Worm (Caenorhabditis elegans) whole organism, L4 larva: Measurements from ENCODE around the gene F31F6.1.

Source experiments
- F10B5.3 ChIP-seq: sonication (generic microtip); optimal IDR thresholded peaks from 2 replicates; lab custom pipeline; 2016; ENCODE audit warnings: mild to moderate bottlenecking, missing genetic modification characterization, missing compliant biosample characterization
- F44E2.7 ChIP-seq: fragments of 200-800 bp; sonication (Bioruptor generic); IDR thresholded peaks from 2 replicates; pipeline ENCODE4 v2.1.2; 2022; ENCODE audit warnings: missing genetic modification characterization, missing compliant biosample characterization
- F49E8.2 ChIP-seq: sonication (generic microtip); optimal IDR thresholded peaks from 2 replicates; lab custom pipeline; 2016; ENCODE audit warnings: missing compliant biosample characterization, mild to moderate bottlenecking, missing genetic modification characterization, borderline replicate concordance
- T20F7.1 ChIP-seq: fragments of 200-800 bp; sonication (Bioruptor generic); optimal IDR thresholded peaks from 2 replicates; lab custom pipeline; 2018; ENCODE audit warnings: mild to moderate bottlenecking, missing genetic modification characterization, missing compliant biosample characterization
- Y105C5A.15 ChIP-seq: fragments of 200-800 bp; sonication (Bioruptor generic); IDR thresholded peaks from 2 replicates; pipeline ENCODE4 v1.3.6; 2022; ENCODE audit warnings: missing genetic modification characterization, missing compliant biosample characterization
- Y48G9A.11 ChIP-seq: fragments of 200-800 bp; sonication (Bioruptor generic); IDR thresholded peaks from 2 replicates; pipeline ENCODE4 v1.3.6; 2022; ENCODE audit warnings: missing genetic modification reagents, missing genetic modification characterization, missing compliant biosample characterization
- Y75B8A.6 ChIP-seq: fragments of 200-800 bp; sonication (Bioruptor generic); IDR thresholded peaks from 2 replicates; pipeline ENCODE4 v1.3.6; 2022; ENCODE audit warnings: missing genetic modification reagents, missing genetic modification characterization, missing compliant biosample characterization
- aha-1 ChIP-seq: fragments of 150-350 bp; peaks from one replicate; lab custom pipeline; 2014; ENCODE audit warnings: missing biosample characterization, missing genetic modification characterization
- aly-2 ChIP-seq: sonication (generic microtip); optimal IDR thresholded peaks from 2 replicates; lab custom pipeline; 2018; ENCODE audit warnings: missing biosample characterization, missing genetic modification characterization
- ceh-28 ChIP-seq: fragments of 150-350 bp; optimal IDR thresholded peaks from 2 replicates; lab custom pipeline; 2014; ENCODE audit warnings: missing biosample characterization, missing genetic modification reagents, missing genetic modification characterization
- ceh-32 ChIP-seq: sonication (generic microtip); optimal IDR thresholded peaks from 2 replicates; lab custom pipeline; 2016; ENCODE audit warnings: mild to moderate bottlenecking, missing genetic modification characterization, missing compliant biosample characterization; ENCODE audit not compliant: poor library complexity
- ceh-44 ChIP-seq: fragments of 200-800 bp; sonication (Bioruptor generic); IDR thresholded peaks from 2 replicates; pipeline ENCODE4 v1.3.6; 2022; ENCODE audit warnings: missing genetic modification reagents, missing genetic modification characterization, missing compliant biosample characterization
- daf-12 ChIP-seq: fragments of 150-350 bp; optimal IDR thresholded peaks from 2 replicates; lab custom pipeline; 2014; ENCODE audit warnings: missing biosample characterization, missing genetic modification reagents, missing genetic modification characterization
- daf-16 ChIP-seq, 3 experiments: sonication (generic microtip); optimal IDR thresholded peaks; 2 replicates each; lab custom pipeline; 2016 to 2017; ENCODE audit warnings: missing genetic modification characterization in 3 of 3, missing genetic modification reagents in 3 of 3, mild to moderate bottlenecking in 2 of 3, missing compliant biosample characterization in 2 of 3, missing biosample characterization in 1 of 3, moderate library complexity in 1 of 3
- daf-8 ChIP-seq: fragments of 200-800 bp; sonication (Bioruptor generic); IDR thresholded peaks from 2 replicates; pipeline ENCODE4 v1.3.6; 2022; ENCODE audit warnings: missing genetic modification characterization, missing compliant biosample characterization
- dmd-6 ChIP-seq: fragments of 200-800 bp; sonication (Bioruptor generic); IDR thresholded peaks from 2 replicates; pipeline ENCODE4 v1.3.6; 2022; ENCODE audit warnings: missing genetic modification reagents, missing genetic modification characterization, missing compliant biosample characterization
- dve-1 ChIP-seq: sonication (generic microtip); optimal IDR thresholded peaks from 2 replicates; lab custom pipeline; 2017; ENCODE audit warnings: antibody characterized with exemption, mild to moderate bottlenecking, missing genetic modification characterization, missing compliant biosample characterization; ENCODE audit not compliant: insufficient read depth
- egl-27 ChIP-seq: sonication (generic microtip); optimal IDR thresholded peaks from 3 replicates; lab custom pipeline; 2017; ENCODE audit warnings: missing biosample characterization, missing genetic modification reagents, missing genetic modification characterization
- egl-43 ChIP-seq: fragments of 200-800 bp; sonication (Bioruptor generic); IDR thresholded peaks from 2 replicates; pipeline ENCODE4 v1.3.6; 2022; ENCODE audit warnings: missing genetic modification reagents, missing genetic modification characterization, missing compliant biosample characterization
- gei-8 ChIP-seq: fragments of 200-800 bp; sonication (Bioruptor generic); optimal IDR thresholded peaks from 2 replicates; lab custom pipeline; 2018; ENCODE audit warnings: mild to moderate bottlenecking, missing genetic modification characterization, missing compliant biosample characterization
- hif-1 ChIP-seq, 2 experiments: sonication (generic microtip); optimal IDR thresholded peaks; 2 replicates each; lab custom pipeline; 2016 to 2017; ENCODE audit warnings: missing compliant biosample characterization in 2 of 2, missing genetic modification characterization in 2 of 2, missing genetic modification reagents in 2 of 2, missing genotype in 2 of 2, mild to moderate bottlenecking in 1 of 2
- hlh-30 ChIP-seq: sonication (generic microtip); optimal IDR thresholded peaks from 2 replicates; lab custom pipeline; 2017; ENCODE audit warnings: antibody characterized with exemption, mild to moderate bottlenecking, missing genetic modification characterization, missing compliant biosample characterization; ENCODE audit not compliant: insufficient read depth
- hmg-1.1 ChIP-seq: fragments of 200-800 bp; sonication (Bioruptor generic); IDR thresholded peaks from 2 replicates; pipeline ENCODE4 v1.3.6; 2022; ENCODE audit warnings: missing genetic modification reagents, missing genetic modification characterization, missing compliant biosample characterization
- lin-29 ChIP-seq: fragments of 200-800 bp; sonication (Bioruptor generic); IDR thresholded peaks from 2 replicates; pipeline ENCODE4 v1.3.6; 2022; ENCODE audit warnings: missing genetic modification reagents, missing genetic modification characterization, missing compliant biosample characterization
- madf-5 ChIP-seq, 2 experiments: fragments of 200-800 bp; sonication (Bioruptor generic); IDR thresholded peaks; 2 replicates each; pipeline ENCODE4 v1.3.6; 2022; ENCODE audit warnings: missing compliant biosample characterization in 2 of 2, missing genetic modification characterization in 2 of 2
- madf-9 ChIP-seq: fragments of 200-800 bp; sonication (Bioruptor generic); conservative IDR thresholded peaks from 2 replicates; pipeline ENCODE4 v1.3.6; 2022; ENCODE audit warnings: missing genetic modification reagents, missing genetic modification characterization, missing compliant biosample characterization
- mep-1 ChIP-seq: fragments of 150-350 bp; sonication (generic microtip); optimal IDR thresholded peaks from 3 replicates; lab custom pipeline; 2014; ENCODE audit warnings: missing biosample characterization, missing genetic modification characterization
- mes-2 ChIP-seq: sonication (generic microtip); optimal IDR thresholded peaks from 2 replicates; lab custom pipeline; 2016; ENCODE audit warnings: missing genotype, mild to moderate bottlenecking, missing genetic modification characterization, missing compliant biosample characterization; ENCODE audit not compliant: poor library complexity, severe bottlenecking
- mxl-2 ChIP-seq: fragments of 200-800 bp; sonication (Bioruptor generic); conservative IDR thresholded peaks from 2 replicates; pipeline ENCODE4 v1.3.6; 2022; ENCODE audit warnings: missing genetic modification reagents, missing genetic modification characterization, missing compliant biosample characterization
- mxl-3 ChIP-seq: fragments of 200-800 bp; sonication (Bioruptor generic); optimal IDR thresholded peaks from 2 replicates; lab custom pipeline; 2018; ENCODE audit warnings: mild to moderate bottlenecking, missing genetic modification characterization, missing compliant biosample characterization
- nhr-10 ChIP-seq: fragments of 150-350 bp; optimal IDR thresholded peaks from 2 replicates; lab custom pipeline; 2014; ENCODE audit warnings: missing biosample characterization, missing genetic modification characterization
- nhr-102 ChIP-seq: sonication (generic microtip); optimal IDR thresholded peaks from 2 replicates; lab custom pipeline; 2016; ENCODE audit warnings: mild to moderate bottlenecking, missing genetic modification characterization, moderate library complexity, missing compliant biosample characterization
- nhr-237 ChIP-seq: sonication (generic microtip); optimal IDR thresholded peaks from 2 replicates; lab custom pipeline; 2017; ENCODE audit warnings: missing biosample characterization, missing genetic modification characterization
- nhr-25 ChIP-seq: sonication (generic microtip); optimal IDR thresholded peaks from 2 replicates; lab custom pipeline; 2017; ENCODE audit warnings: missing genetic modification characterization, mild to moderate bottlenecking, missing compliant biosample characterization, antibody characterized with exemption, moderate library complexity, borderline replicate concordance; ENCODE audit not compliant: insufficient read depth
- nhr-6 ChIP-seq: fragments of 150-350 bp; optimal IDR thresholded peaks from 2 replicates; lab custom pipeline; 2014; ENCODE audit warnings: missing biosample characterization, missing genetic modification characterization
- pha-4 ChIP-seq, 2 experiments: fragments of 150-350 bp in 1 of 2; fragments of 200-800 bp in 1 of 2; sonication (Bioruptor generic) in 1 of 2; IDR thresholded peaks in 1 of 2; optimal IDR thresholded peaks in 1 of 2; 2 replicates each; pipeline versions ENCODE4 v1.3.6 to Lab custom; 2014 to 2022; ENCODE audit warnings: missing genetic modification characterization in 2 of 2, missing genetic modification reagents in 2 of 2, missing biosample characterization in 1 of 2, missing compliant biosample characterization in 1 of 2
- saeg-2 ChIP-seq: fragments of 200-800 bp; sonication (Bioruptor generic); IDR thresholded peaks from 2 replicates; pipeline ENCODE4 v1.3.6; 2022; ENCODE audit warnings: missing genetic modification reagents, missing genetic modification characterization, missing compliant biosample characterization
- snpc-1.2 ChIP-seq: fragments of 200-800 bp; sonication (Bioruptor generic); IDR thresholded peaks from 2 replicates; pipeline ENCODE4 v1.3.6; 2022; ENCODE audit warnings: missing genetic modification reagents, missing genetic modification characterization, missing compliant biosample characterization
- spr-1 ChIP-seq: sonication (generic microtip); optimal IDR thresholded peaks from 2 replicates; lab custom pipeline; 2016; ENCODE audit warnings: mild to moderate bottlenecking, missing genetic modification characterization, missing compliant biosample characterization
- spr-3 ChIP-seq: fragments of 200-800 bp; sonication (Bioruptor generic); optimal IDR thresholded peaks from 2 replicates; lab custom pipeline; 2018; ENCODE audit warnings: mild to moderate bottlenecking, missing genetic modification characterization, missing compliant biosample characterization
- unc-130 ChIP-seq: sonication (generic microtip); optimal IDR thresholded peaks from 2 replicates; lab custom pipeline; 2016; ENCODE audit warnings: missing genetic modification reagents, missing genetic modification characterization, missing compliant biosample characterization
- unc-62 ChIP-seq, 3 experiments: fragments of 150-350 bp in 1 of 3; sonication (generic microtip); optimal IDR thresholded peaks in 2 of 3; peaks in 1 of 3; 1 replicate in 1 of 3; 2 replicates in 2 of 3; lab custom pipeline; 2014 to 2017; ENCODE audit warnings: missing biosample characterization in 3 of 3, missing genetic modification characterization in 3 of 3, missing genetic modification reagents in 3 of 3, missing genotype in 1 of 3
- zfp-2 ChIP-seq: sonication (generic microtip); optimal IDR thresholded peaks from 2 replicates; lab custom pipeline; 2016; ENCODE audit warnings: mild to moderate bottlenecking, missing genetic modification characterization, missing compliant biosample characterization
- zfp-3 ChIP-seq: fragments of 200-800 bp; sonication (Bioruptor generic); conservative IDR thresholded peaks from 2 replicates; pipeline ENCODE4 v1.3.6; 2022; ENCODE audit warnings: missing genetic modification reagents, missing genetic modification characterization, missing compliant biosample characterization
- ztf-11 ChIP-seq: fragments of 150-350 bp; optimal IDR thresholded peaks from 2 replicates; lab custom pipeline; 2014; ENCODE audit warnings: missing biosample characterization, missing genetic modification characterization

F31F6.1 gene

ce11 chrX:14842846-14843369 is 25.2 kb downstream of the F31F6.1 start:
- TF ChIP-seq pha-4 (GFP tag; IDR thresholded peaks at IDR 0.05; lab: Robert Waterston, UW) (no peak), pha-4 (tag; optimal IDR thresholded peaks at IDR 0.05; lab: Kevin White, UChicago) (peak; percentile 77), ceh-28 (no peak), ceh-44 (GFP tag; lab: Robert Waterston, UW) (no peak), Y48G9A.11 (no peak), nhr-237 (tag; lab: Kevin White, UChicago) (no peak), spr-1 (no peak), nhr-25 (tag; lab: Kevin White, UChicago) (no peak), T20F7.1 (no peak), ceh-32 (tag; lab: Kevin White, UChicago) (no peak), F44E2.7 (no peak), mxl-2 (GFP tag; lab: Robert Waterston, UW) (no peak), daf-16 (GFP tag; optimal IDR thresholded peaks at IDR 0.05; lab: Kevin White, UChicago) (no peak), daf-16 (tag; optimal IDR thresholded peaks at IDR 0.05; lab: Kevin White, UChicago) (peak; percentile 15), aha-1 (tag; lab: Kevin White, UChicago) (peak; percentile 96)

- TF ChIP-seq ceh-32 (tag; lab: Kevin White, UChicago) (peak; percentile 49), mep-1 (tag; lab: Kevin White, UChicago) (peak; percentile 94), hlh-30 (tag; lab: Kevin White, UChicago) (peak; percentile 95), madf-5 (GFP tag; IDR thresholded peaks at IDR 0.05; lab: Robert Waterston, UW) (no peak), snpc-1.2 (GFP tag; lab: Robert Waterston, UW) (no peak), ztf-11 (no peak), daf-12 (tag; lab: Kevin White, UChicago) (no peak), nhr-10 (tag; lab: Kevin White, UChicago) (no peak), egl-27 (tag; lab: Kevin White, UChicago) (peak; percentile 63), mxl-3 (peak; percentile 74), nhr-6 (tag; lab: Kevin White, UChicago) (peak; percentile 75), hif-1 (tag; optimal IDR thresholded peaks at IDR 0.05; lab: Kevin White, UChicago) (peak in 1 of 2 experiments; percentile 84), hmg-1.1 (GFP tag; lab: Robert Waterston, UW) (peak; percentile 94), mes-2 (tag; lab: Kevin White, UChicago) (peak; percentile 84), aly-2 (tag; lab: Kevin White, UChicago) (no peak), zfp-2 (tag; lab: Kevin White, UChicago) (no peak), F49E8.2 (tag; lab: Kevin White, UChicago) (no peak), daf-8 (no peak), F10B5.3 (peak; percentile 1), dmd-6 (GFP tag; lab: Robert Waterston, UW) (peak; percentile 85), unc-130 (GFP tag; lab: Kevin White, UChicago) (no peak), lin-29 (GFP tag; lab: Robert Waterston, UW) (no peak; the same call in 1 of the 2 replicates), madf-9 (GFP tag; lab: Robert Waterston, UW) (no peak), Y75B8A.6 (GFP tag; lab: Robert Waterston, UW) (no peak), zfp-3 (GFP tag; lab: Robert Waterston, UW) (no peak), gei-8 (GFP tag; lab: Kevin White, UChicago) (no peak), unc-62 (GFP tag; optimal IDR thresholded peaks at IDR 0.05 in 1 of 2; lab: Kevin White, UChicago) (peak in 1 of 2 experiments; percentile 99), unc-62 (tag; optimal IDR thresholded peaks at IDR 0.05; lab: Kevin White, UChicago) (peak; percentile 38), spr-3 (GFP tag; lab: Kevin White, UChicago) (no peak), ceh-28 (no peak), nhr-102 (no peak), dve-1 (tag; lab: Kevin White, UChicago) (peak; percentile 87), saeg-2 (GFP tag; lab: Robert Waterston, UW) (0 out of 2 replicates have a peak, but pooled peaks have one; percentile 22), aha-1 (tag; lab: Kevin White, UChicago) (peak; percentile 99), nhr-237 (tag; lab: Kevin White, UChicago) (no peak), mxl-2 (GFP tag; lab: Robert Waterston, UW) (no peak), Y105C5A.15 (GFP tag; lab: Robert Waterston, UW) (no peak), pha-4 (GFP tag; IDR thresholded peaks at IDR 0.05; lab: Robert Waterston, UW) (peak; percentile 59; the same call in 1 of the 2 replicates), pha-4 (tag; optimal IDR thresholded peaks at IDR 0.05; lab: Kevin White, UChicago) (peak; percentile 97), egl-43 (GFP tag; lab: Robert Waterston, UW) (no peak; the same call in 1 of the 2 replicates)
Observed at ce11 chrX:14841030-14841429, 27.1 kb downstream of the F31F6.1 start.
